Fruit fly (Drosophila melanogaster): Measurements from ENCODE around the gene CG4367.

The CG4367 gene

dm6 chr3R:20261225-20261968 lies 43.4 kb downstream of the CG4367 start (continued):
- TF ChIP-seq Spps (tag; optimal IDR thresholded peaks at IDR 0.05) (peak; percentile 52), CG11723 (GFP tag; optimal IDR thresholded peaks at IDR 0.05) (peak; percentile 69), E2f1 (GFP tag; IDR thresholded peaks at IDR 0.05) (peak; percentile 84), Oaz (GFP tag; IDR thresholded peaks at IDR 0.05) (peak; percentile 68), crc (GFP tag; optimal IDR thresholded peaks at IDR 0.05) (peak; percentile 55), CG14965 (GFP tag; optimal IDR thresholded peaks at IDR 0.05; ENCODE audit: borderline replicate concordance) (no peak), pho (GFP tag; optimal IDR thresholded peaks at IDR 0.05) (peak; percentile 86), kah (GFP tag; optimal IDR thresholded peaks at IDR 0.05) (peak; percentile 66), Sry-β (GFP tag; optimal IDR thresholded peaks at IDR 0.05) (no peak), H2.0 (GFP tag; IDR thresholded peaks at IDR 0.05) (peak; percentile 79), Xbp1 (GFP tag; optimal IDR thresholded peaks at IDR 0.05) (peak; percentile 78), slou (GFP tag; optimal IDR thresholded peaks at IDR 0.05) (peak; percentile 4), CG8281 (tag; optimal IDR thresholded peaks at IDR 0.05) (peak; percentile 99), cato (GFP tag; optimal IDR thresholded peaks at IDR 0.05; ENCODE audit: borderline replicate concordance) (peak; percentile 22), Mad (GFP tag; optimal IDR thresholded peaks at IDR 0.05) (peak; percentile 25), CG10321 (GFP tag; IDR thresholded peaks at IDR 0.05) (no peak), Gug (GFP tag; IDR thresholded peaks at IDR 0.05) (peak; percentile 69; the same call in 2 of the 4 replicates), Lim3 (GFP tag; IDR thresholded peaks at IDR 0.05) (no peak), Dp (GFP tag; optimal IDR thresholded peaks at IDR 0.05) (no peak), seq (GFP tag; IDR thresholded peaks at IDR 0.05) (peak; percentile 90), CG17802 (tag; optimal IDR thresholded peaks at IDR 0.05) (peak; percentile 44), C15 (GFP tag; IDR thresholded peaks at IDR 0.05) (peak; percentile 61; the same call in 1 of the 3 replicates), CG17912 (GFP tag; optimal IDR thresholded peaks at IDR 0.05) (no peak), CG11093 (GFP tag; IDR thresholded peaks at IDR 0.05) (0 out of 3 replicates have a peak, but pooled peaks have one; percentile 33), CG1832 (GFP tag; optimal IDR thresholded peaks at IDR 0.05) (no peak), Nf-YB (GFP tag; optimal IDR thresholded peaks at IDR 0.05) (peak; percentile 68), Hmr (GFP tag; optimal IDR thresholded peaks at IDR 0.05) (peak; percentile 95), Rx (GFP tag; IDR thresholded peaks at IDR 0.05) (no peak; the same call in 1 of the 2 replicates), YL-1 (GFP tag; optimal IDR thresholded peaks at IDR 0.05) (peak; percentile 4), Ada2b (GFP tag; IDR thresholded peaks at IDR 0.05) (peak; percentile 85), vfl (GFP tag; optimal IDR thresholded peaks at IDR 0.05) (peak; percentile 8), gsb-n (tag; optimal IDR thresholded peaks at IDR 0.05) (peak; percentile 72), cad (GFP tag; optimal IDR thresholded peaks at IDR 0.05) (no peak), CG12391 (tag; optimal IDR thresholded peaks at IDR 0.05) (peak; percentile 88), pzg (GFP tag; optimal IDR thresholded peaks at IDR 0.05) (peak; percentile 5), Vsx1 (GFP tag; optimal IDR thresholded peaks at IDR 0.05) (peak; percentile 67), aop (GFP tag; IDR thresholded peaks at IDR 0.05) (no peak), Deaf1 (tag; optimal IDR thresholded peaks at IDR 0.05) (peak; percentile 80), Doc2 (GFP tag; IDR thresholded peaks at IDR 0.05) (peak; percentile 49; the same call in 1 of the 2 replicates), Antp (GFP tag; optimal IDR thresholded peaks at IDR 0.05) (peak; percentile 49), ind (GFP tag; optimal IDR thresholded peaks at IDR 0.05) (peak; percentile 84), CG7271 (tag; optimal IDR thresholded peaks at IDR 0.05) (no peak), sc (optimal IDR thresholded peaks at IDR 0.05) (no peak), sc (GFP tag; optimal IDR thresholded peaks at IDR 0.05) (peak; percentile 48), CG8388 (GFP tag; optimal IDR thresholded peaks at IDR 0.05) (peak; percentile 97), CG17359 (tag; optimal IDR thresholded peaks at IDR 0.05) (peak; percentile 91), grn (GFP tag; optimal IDR thresholded peaks at IDR 0.05) (peak; percentile 60), CG17568 (GFP tag; optimal IDR thresholded peaks at IDR 0.05) (peak; percentile 83), dm (GFP tag; optimal IDR thresholded peaks at IDR 0.05) (peak; percentile 22), HmgD (GFP tag; optimal IDR thresholded peaks at IDR 0.05) (no peak)
